Fruit fly (Drosophila melanogaster) S2 (cell line): ENCODE data around the gene ringer.

Source experiments
- CG8478 ChIP-seq: fragments of >200 bp; optimal IDR thresholded peaks from 2 replicates; lab custom pipeline; 2018
- CTCF ChIP-seq, 2 experiments: fragments of >200 bp; optimal IDR thresholded peaks; 2 replicates each; lab custom pipeline; 2018

ringer gene

dm6 chr3L:16359219-16359748 lies at the start of gene ringer:
Gene ringer, minus strand, starts transcription at chr3L:16359428.
- no peak for TF ChIP-seq CG8478
- TF ChIP-seq CTCF (optimal IDR thresholded peaks at IDR 0.05; lab: Kevin White, UChicago), result no peak

- TF ChIP-seq CTCF (optimal IDR thresholded peaks at IDR 0.05; lab: Kevin White, UChicago), result peak; percentile 87 to 92
- no peak for TF ChIP-seq CG8478
Observed at dm6 chr3L:16407815-16408608, 48.8 kb upstream of the ringer start.

dm6 chr3L:16402253-16402652 lies 43.0 kb upstream of the ringer start:
- no peak for TF ChIP-seq CG8478
- no peak for TF ChIP-seq CTCF (optimal IDR thresholded peaks at IDR 0.05; lab: Kevin White, UChicago)

dm6 chr3L:16400175-16400574 lies 40.9 kb upstream of the ringer start, which contains the start of gene CG44836:
Gene CG44836, minus strand, starts transcription at chr3L:16400275.
- no peak for TF ChIP-seq CTCF (optimal IDR thresholded peaks at IDR 0.05; lab: Kevin White, UChicago)
- TF ChIP-seq CG8478, result no peak

- TF ChIP-seq CTCF (optimal IDR thresholded peaks at IDR 0.05; lab: Kevin White, UChicago), result no peak
- TF ChIP-seq CG8478, result no peak
Observed at dm6 chr3L:16394506-16394905, 35.3 kb upstream of the ringer start, which contains the start of gene Gagr. Gene Gagr, plus strand, starts transcription at chr3L:16394586.

- TF ChIP-seq CTCF (optimal IDR thresholded peaks at IDR 0.05; lab: Kevin White, UChicago) (no peak), CG8478 (no peak)
Observed at dm6 chr3L:16393700-16394099, 34.5 kb upstream of the ringer start.

- no peak for TF ChIP-seq CTCF (optimal IDR thresholded peaks at IDR 0.05; lab: Kevin White, UChicago)
- TF ChIP-seq CG8478, result no peak
Observed at dm6 chr3L:16392874-16393273, 33.6 kb upstream of the ringer start.

dm6 chr3L:16392203-16392800 lies 33.1 kb upstream of the ringer start:
- no peak for TF ChIP-seq CTCF (optimal IDR thresholded peaks at IDR 0.05; lab: Kevin White, UChicago)
- TF ChIP-seq CG8478, result no peak

- no peak for TF ChIP-seq CTCF (optimal IDR thresholded peaks at IDR 0.05; lab: Kevin White, UChicago)
- no peak for TF ChIP-seq CG8478
Observed at dm6 chr3L:16391257-16391656, 32.0 kb upstream of the ringer start.

dm6 chr3L:16390793-16391192 lies 31.6 kb upstream of the ringer start:
- TF ChIP-seq CTCF (optimal IDR thresholded peaks at IDR 0.05; lab: Kevin White, UChicago) (no peak), CG8478 (no peak)

- TF ChIP-seq CTCF (optimal IDR thresholded peaks at IDR 0.05; lab: Kevin White, UChicago) (no peak), CG8478 (no peak)
Observed at dm6 chr3L:16385880-16386584, 26.8 kb upstream of the ringer start, which contains the start of the genes Agpat3 and RAF2. Gene Agpat3, minus strand, starts transcription at chr3L:16385957. Gene RAF2, plus strand, starts transcription at chr3L:16386327.

dm6 chr3L:16385252-16385879 lies 26.1 kb upstream of the ringer start:
- TF ChIP-seq CTCF (optimal IDR thresholded peaks at IDR 0.05; lab: Kevin White, UChicago) (no peak), CG8478 (no peak)

dm6 chr3L:16384145-16384705 lies 25.0 kb upstream of the ringer start:
- TF ChIP-seq CG8478 (no peak), CTCF (optimal IDR thresholded peaks at IDR 0.05; lab: Kevin White, UChicago) (no peak)

dm6 chr3L:16383056-16383455 lies 23.8 kb upstream of the ringer start:
- TF ChIP-seq CTCF (optimal IDR thresholded peaks at IDR 0.05; lab: Kevin White, UChicago) (no peak), CG8478 (no peak)
